Worm (Caenorhabditis elegans): ENCODE measurements around the gene perm-1.

ce11 chrII:7863480-7864125 lies 17.0 kb upstream of the perm-1 start:
- TF ChIP-seq lin-39 (tag; optimal IDR thresholded peaks at IDR 0.05) (no peak), crh-2 (tag; optimal IDR thresholded peaks at IDR 0.05) (no peak)
